Fruit fly (Drosophila melanogaster): ENCODE measurements around the gene CG15728.

DNA sequence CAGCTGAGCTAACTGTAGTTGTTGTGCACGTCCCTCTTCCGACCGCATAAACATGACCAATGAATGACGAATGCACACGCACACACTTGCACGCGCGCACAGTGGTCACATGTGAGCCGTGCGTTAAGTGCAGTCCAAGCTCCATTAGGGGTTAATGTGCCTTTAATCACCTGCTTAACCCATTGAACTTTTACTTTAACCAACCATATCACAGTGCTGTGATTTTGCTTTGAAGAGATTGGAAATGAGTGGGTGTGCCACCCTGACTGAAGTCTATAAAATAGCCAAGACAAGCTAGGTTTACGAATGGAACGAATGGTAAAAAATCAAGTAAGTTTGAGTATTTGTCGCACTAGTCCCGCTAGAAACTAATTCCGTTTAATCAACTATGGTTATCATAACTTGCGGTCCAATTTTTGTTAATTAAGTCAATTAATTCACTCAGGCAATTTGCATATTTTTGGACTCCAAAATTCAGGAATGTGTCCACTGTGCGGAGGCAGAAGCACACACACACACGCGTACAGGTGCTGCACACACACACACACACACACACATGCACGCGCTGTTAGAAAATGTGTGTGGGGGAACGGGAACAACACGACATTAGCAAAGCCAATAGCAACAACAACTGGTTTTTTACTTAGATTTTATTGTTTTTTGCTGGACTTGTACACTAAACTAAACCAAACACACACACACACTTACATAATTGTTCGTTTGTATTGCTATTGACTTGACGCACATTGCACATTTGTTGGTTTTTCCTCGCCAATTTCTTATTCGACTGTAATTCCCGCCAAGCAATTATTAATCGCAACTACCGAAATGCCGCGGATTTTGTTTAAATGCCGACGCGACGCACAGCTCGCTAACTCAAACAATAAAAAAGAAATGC is 32.6 kb upstream of the CG15728 start:
- TF ChIP-seq Jra (GFP tag; optimal IDR thresholded peaks at IDR 0.05) (peak; percentile 62), woc (GFP tag; optimal IDR thresholded peaks at IDR 0.05) (peak; percentile 85), Dfd (GFP tag; optimal IDR thresholded peaks at IDR 0.05) (no peak), Myc (optimal IDR thresholded peaks at IDR 0.05) (no peak), rgr (GFP tag; optimal IDR thresholded peaks at IDR 0.05) (peak; percentile 47), GATAd (GFP tag; optimal IDR thresholded peaks at IDR 0.05) (no peak), Vsx2 (GFP tag; optimal IDR thresholded peaks at IDR 0.05; ENCODE audit: partially characterized antibody) (no peak), CG9705 (GFP tag; optimal IDR thresholded peaks at IDR 0.05) (peak; percentile 51), brk (GFP tag; optimal IDR thresholded peaks at IDR 0.05) (no peak), h (GFP tag; optimal IDR thresholded peaks at IDR 0.05) (peak; percentile 68), br (GFP tag; optimal IDR thresholded peaks at IDR 0.05) (peak; percentile 76)
